Fruit fly (Drosophila melanogaster) whole organism, embryonic: ENCODE results near the gene Plc21C.

ENCODE experiments used
- Abd-B ChIP-seq: fragments of 200-800 bp; sonication (Bioruptor generic); optimal IDR thresholded peaks from 2 replicates; lab custom pipeline; 2018; ENCODE audit warnings: missing biosample characterization, mild to moderate bottlenecking, missing genetic modification characterization, moderate library complexity
- Bgb ChIP-seq: fragments of 200-800 bp; sonication (Bioruptor generic); IDR thresholded peaks from 2 replicates; pipeline ENCODE4 v1.3.6; 2022; ENCODE audit warnings: missing biosample characterization, missing genetic modification characterization; ENCODE audit not compliant: partially characterized antibody
- CG10654 ChIP-seq: fragments of 200-800 bp; sonication (Bioruptor generic); optimal IDR thresholded peaks from 2 replicates; lab custom pipeline; 2016; ENCODE audit warnings: missing biosample characterization, missing genetic modification characterization
- CG11695 ChIP-seq: fragments of 200-800 bp; sonication (Bioruptor generic); IDR thresholded peaks from 3 replicates; pipeline ENCODE4 v1.3.6; 2022; ENCODE audit warnings: missing biosample characterization, missing genetic modification characterization
- CG12391 ChIP-seq: fragments of 200-800 bp; sonication (Bioruptor generic); optimal IDR thresholded peaks from 3 replicates; lab custom pipeline; 2018; ENCODE audit warnings: missing biosample characterization, mild to moderate bottlenecking, missing genetic modification characterization, moderate library complexity
- CG12659 ChIP-seq: fragments of 200-800 bp; sonication (Bioruptor generic); optimal IDR thresholded peaks from 3 replicates; lab custom pipeline; 2017; ENCODE audit warnings: mild to moderate bottlenecking, missing biosample characterization, missing genetic modification reagents, missing genetic modification characterization
- CG12942 ChIP-seq: fragments of 200-800 bp; sonication (Bioruptor generic); optimal IDR thresholded peaks from 3 replicates; lab custom pipeline; 2016; ENCODE audit warnings: missing biosample characterization, missing genetic modification characterization
- CG13296 ChIP-seq: fragments of 200-800 bp; sonication (Bioruptor generic); optimal IDR thresholded peaks from 3 replicates; lab custom pipeline; 2018; ENCODE audit warnings: missing biosample characterization, mild to moderate bottlenecking, missing genetic modification characterization
- CG13894 ChIP-seq: fragments of 200-800 bp; sonication (Bioruptor generic); optimal IDR thresholded peaks from 3 replicates; lab custom pipeline; 2018; ENCODE audit warnings: missing biosample characterization, mild to moderate bottlenecking, missing genetic modification characterization, moderate library complexity
- CG14050 ChIP-seq: fragments of 200-800 bp; sonication (Bioruptor generic); IDR thresholded peaks from 3 replicates; pipeline ENCODE4 v1.3.6; 2022; ENCODE audit warnings: missing biosample characterization, missing genetic modification characterization
- CG14441 ChIP-seq: fragments of 200-800 bp; sonication (Bioruptor generic); IDR thresholded peaks from 2 replicates; pipeline ENCODE4 v1.3.6; 2022; ENCODE audit warnings: missing biosample characterization, missing genetic modification characterization
- CG15011 ChIP-seq: fragments of 200-800 bp; sonication (Bioruptor generic); optimal IDR thresholded peaks from 3 replicates; lab custom pipeline; 2018; ENCODE audit warnings: missing biosample characterization, mild to moderate bottlenecking, missing genetic modification characterization
- CG17359 ChIP-seq: fragments of 200-800 bp; sonication (Bioruptor generic); optimal IDR thresholded peaks from 3 replicates; lab custom pipeline; 2018; ENCODE audit warnings: missing biosample characterization, mild to moderate bottlenecking, missing genetic modification characterization, moderate library complexity
- CG17912 ChIP-seq: fragments of 200-800 bp; sonication (Bioruptor generic); optimal IDR thresholded peaks from 2 replicates; lab custom pipeline; 2018; ENCODE audit warnings: missing biosample characterization, mild to moderate bottlenecking, missing genetic modification characterization
- CG18476 ChIP-seq: fragments of 200-800 bp; sonication (Bioruptor generic); optimal IDR thresholded peaks from 2 replicates; lab custom pipeline; 2016; ENCODE audit warnings: missing biosample characterization, mild to moderate bottlenecking, missing genetic modification characterization
- CG30403 ChIP-seq: fragments of 200-800 bp; sonication (Bioruptor generic); optimal IDR thresholded peaks from 3 replicates; lab custom pipeline; 2016; ENCODE audit warnings: missing biosample characterization, missing genetic modification characterization
- CG32772 ChIP-seq: fragments of 200-800 bp; sonication (Bioruptor generic); IDR thresholded peaks from 2 replicates; pipeline ENCODE4 v1.3.6; 2022; ENCODE audit warnings: missing biosample characterization, missing genetic modification characterization
- CG4328 ChIP-seq: fragments of 200-800 bp; sonication (Bioruptor generic); optimal IDR thresholded peaks from 3 replicates; lab custom pipeline; 2017; ENCODE audit warnings: missing biosample characterization, missing genetic modification reagents, missing genetic modification characterization
- CG4360 ChIP-seq: fragments of 200-800 bp; sonication (Bioruptor generic); IDR thresholded peaks from 2 replicates; pipeline ENCODE4 v1.3.6; 2022; ENCODE audit warnings: missing biosample characterization, missing genetic modification characterization
- CG6689 ChIP-seq: fragments of 200-800 bp; sonication (Bioruptor generic); IDR thresholded peaks from 2 replicates; pipeline ENCODE4 v1.3.6; 2022; ENCODE audit warnings: missing biosample characterization, missing genetic modification characterization
- CG7372 ChIP-seq: fragments of 200-800 bp; sonication (Bioruptor generic); IDR thresholded peaks from 2 replicates; pipeline ENCODE4 v1.3.6; 2022; ENCODE audit warnings: missing biosample characterization, missing genetic modification characterization
- CG7963 ChIP-seq: fragments of 200-800 bp; sonication (Bioruptor generic); IDR thresholded peaks from 3 replicates; pipeline ENCODE4 v1.3.6; 2022; ENCODE audit warnings: missing biosample characterization, missing genetic modification characterization; ENCODE audit not compliant: partially characterized antibody
- CG9876 ChIP-seq: fragments of 200-800 bp; sonication (Bioruptor generic); optimal IDR thresholded peaks from 2 replicates; lab custom pipeline; 2016; ENCODE audit warnings: missing biosample characterization, missing genetic modification characterization
- CrebB ChIP-seq: fragments of 200-800 bp; sonication (Bioruptor generic); optimal IDR thresholded peaks from 3 replicates; lab custom pipeline; 2018; ENCODE audit warnings: missing biosample characterization, mild to moderate bottlenecking, missing genetic modification characterization
- Dad ChIP-seq: fragments of 200-800 bp; sonication (Bioruptor generic); optimal IDR thresholded peaks from 3 replicates; lab custom pipeline; 2016; ENCODE audit warnings: missing biosample characterization, missing genetic modification characterization
- Gsc ChIP-seq: fragments of 200-800 bp; sonication (Bioruptor generic); IDR thresholded peaks from 2 replicates; pipeline ENCODE4 v1.3.6; 2022; ENCODE audit warnings: missing biosample characterization, missing genetic modification characterization
- Gug ChIP-seq: fragments of 200-800 bp; sonication (Bioruptor generic); IDR thresholded peaks from 4 replicates; pipeline ENCODE4 v1.3.6; 2022; ENCODE audit warnings: missing biosample characterization, missing genetic modification characterization
- HLHmδ ChIP-seq: fragments of 200-800 bp; sonication (Bioruptor generic); optimal IDR thresholded peaks from 2 replicates; lab custom pipeline; 2018; ENCODE audit warnings: missing biosample characterization, mild to moderate bottlenecking, missing genetic modification characterization, moderate library complexity
- Lim3 ChIP-seq: fragments of 200-800 bp; sonication (Bioruptor generic); IDR thresholded peaks from 2 replicates; pipeline ENCODE4 v1.3.6; 2022; ENCODE audit warnings: missing biosample characterization, missing genetic modification characterization
- MTF-1 ChIP-seq: fragments of 200-800 bp; sonication (Bioruptor generic); optimal IDR thresholded peaks from 2 replicates; lab custom pipeline; 2018; ENCODE audit warnings: missing biosample characterization, mild to moderate bottlenecking, missing genetic modification characterization, borderline replicate concordance
- Mrtf ChIP-seq: fragments of 200-800 bp; sonication (Bioruptor generic); IDR thresholded peaks from 3 replicates; pipeline ENCODE4 v1.3.6; 2022; ENCODE audit warnings: missing biosample characterization, missing genetic modification characterization
- Neu2 ChIP-seq: fragments of 200-800 bp; sonication (Bioruptor generic); optimal IDR thresholded peaks from 3 replicates; lab custom pipeline; 2016; ENCODE audit warnings: missing biosample characterization, missing genetic modification characterization, borderline replicate concordance
- Xrp1 ChIP-seq: fragments of 200-800 bp; sonication (Bioruptor generic); IDR thresholded peaks from 2 replicates; pipeline ENCODE4 v1.3.6; 2022; ENCODE audit warnings: missing biosample characterization, missing genetic modification characterization
- ato ChIP-seq: fragments of 200-800 bp; sonication (Bioruptor generic); IDR thresholded peaks from 2 replicates; pipeline ENCODE4 v1.3.6; 2022; ENCODE audit warnings: missing biosample characterization, missing genetic modification characterization; ENCODE audit not compliant: partially characterized antibody
- bbx ChIP-seq: fragments of 200-800 bp; sonication (Bioruptor generic); IDR thresholded peaks from 2 replicates; pipeline ENCODE4 v1.3.6; 2022; ENCODE audit warnings: missing biosample characterization, missing genetic modification characterization; ENCODE audit not compliant: partially characterized antibody
- cad ChIP-seq: fragments of >200 bp; optimal IDR thresholded peaks from 2 replicates; lab custom pipeline; 2017; ENCODE audit warnings: missing biosample characterization, missing genetic modification characterization
- croc ChIP-seq: fragments of 200-800 bp; sonication (Bioruptor generic); conservative IDR thresholded peaks from 3 replicates; pipeline ENCODE4 v1.3.6; 2022; ENCODE audit warnings: missing biosample characterization, missing genetic modification characterization
- dysf ChIP-seq: fragments of 200-800 bp; sonication (Bioruptor generic); IDR thresholded peaks from 3 replicates; pipeline ENCODE4 v1.3.6; 2022; ENCODE audit warnings: missing biosample characterization, missing genetic modification characterization
- emc ChIP-seq: fragments of 200-800 bp; sonication (Bioruptor generic); optimal IDR thresholded peaks from 2 replicates; lab custom pipeline; 2016; ENCODE audit warnings: missing biosample characterization, missing genetic modification characterization
- en ChIP-seq: fragments of 200-800 bp; sonication (Bioruptor generic); optimal IDR thresholded peaks from 2 replicates; lab custom pipeline; 2016; ENCODE audit warnings: missing biosample characterization, missing genetic modification characterization
- ewg ChIP-seq: fragments of 200-800 bp; sonication (Bioruptor generic); optimal IDR thresholded peaks from 3 replicates; lab custom pipeline; 2017; ENCODE audit warnings: mild to moderate bottlenecking, missing biosample characterization, missing genetic modification reagents, missing genetic modification characterization
- grn ChIP-seq: fragments of 200-800 bp; sonication (Bioruptor generic); optimal IDR thresholded peaks from 3 replicates; lab custom pipeline; 2017; ENCODE audit warnings: missing biosample characterization, missing genetic modification characterization
- gt ChIP-seq: fragments of 200-800 bp; sonication (Bioruptor generic); IDR thresholded peaks from 2 replicates; pipeline ENCODE4 v1.3.6; 2022; ENCODE audit warnings: missing biosample characterization, missing genetic modification characterization
- her ChIP-seq: fragments of 200-800 bp; sonication (Bioruptor generic); optimal IDR thresholded peaks from 2 replicates; lab custom pipeline; 2016; ENCODE audit warnings: missing biosample characterization, missing genetic modification characterization
- jumu ChIP-seq: fragments of 200-800 bp; sonication (Bioruptor generic); optimal IDR thresholded peaks from 3 replicates; lab custom pipeline; 2016; ENCODE audit warnings: missing biosample characterization, missing genetic modification characterization
- otp ChIP-seq: fragments of 200-800 bp; sonication (Bioruptor generic); IDR thresholded peaks from 3 replicates; pipeline ENCODE4, ENCODE4 v1.3.6; 2022; ENCODE audit warnings: missing biosample characterization, missing genetic modification characterization
- sim ChIP-seq: fragments of 200-800 bp; sonication (Bioruptor generic); IDR thresholded peaks from 2 replicates; pipeline ENCODE4 v1.3.6; 2022; ENCODE audit warnings: missing biosample characterization, missing genetic modification characterization
- sob ChIP-seq: fragments of 200-800 bp; sonication (Bioruptor generic); IDR thresholded peaks from 2 replicates; pipeline ENCODE4 v1.3.6; 2022; ENCODE audit warnings: missing biosample characterization, missing genetic modification characterization
- sqz ChIP-seq: fragments of 200-800 bp; sonication (Bioruptor generic); optimal IDR thresholded peaks from 3 replicates; lab custom pipeline; 2018; ENCODE audit warnings: missing biosample characterization, mild to moderate bottlenecking, missing genetic modification characterization
- tll ChIP-seq, 2 experiments: fragments of 200-800 bp in 1 of 2; fragments of >200 bp in 1 of 2; sonication (Bioruptor generic) in 1 of 2; optimal IDR thresholded peaks; 2 replicates each; lab custom pipeline; 2017 to 2019; ENCODE audit warnings: missing biosample characterization in 2 of 2, missing genetic modification characterization in 2 of 2, mild to moderate bottlenecking in 1 of 2, moderate library complexity in 1 of 2

Plc21C gene

dm6 chr2L:285596-286023 is 20.1 kb upstream of the Plc21C start (continued):
- no peak for TF ChIP-seq CG7963 (GFP tag; lab: Robert Waterston, UW)
- TF ChIP-seq CG13296 (GFP tag; lab: Kevin White, UChicago), result peak; percentile 54
- TF ChIP-seq CG18476 (GFP tag; lab: Kevin White, UChicago), result peak; percentile 49
- peak; percentile 37 for TF ChIP-seq MTF-1
- TF ChIP-seq CG4328 (GFP tag; lab: Kevin White, UChicago), result peak; percentile 24
- peak; percentile 80 for TF ChIP-seq CG12659 (GFP tag; lab: Kevin White, UChicago)
- peak; percentile 5 for TF ChIP-seq Dad
- TF ChIP-seq ewg, result peak; percentile 19
- peak; percentile 53; the same call in 1 of the 2 replicates for TF ChIP-seq Bgb
- TF ChIP-seq grn (GFP tag; lab: Kevin White, UChicago), result no peak
- TF ChIP-seq gt, result no peak
- peak; percentile 53 for TF ChIP-seq CrebB (tag; lab: Kevin White, UChicago)
- no peak; the same call in 1 of the 2 replicates for TF ChIP-seq sim (GFP tag; lab: Robert Waterston, UW)
- TF ChIP-seq Lim3 (GFP tag; lab: Robert Waterston, UW), result no peak
- TF ChIP-seq CG17912, result peak; percentile 53
- peak; percentile 52 for TF ChIP-seq CG17359 (tag; lab: Kevin White, UChicago)
- no peak for TF ChIP-seq tll (GFP tag; optimal IDR thresholded peaks at IDR 0.05; lab: Kevin White, UChicago)
- TF ChIP-seq CG7372, result peak; percentile 18; the same call in 1 of the 2 replicates
- no peak for TF ChIP-seq en
- no peak for TF ChIP-seq CG10654 (GFP tag; lab: Kevin White, UChicago)
- TF ChIP-seq Gug (GFP tag; lab: Robert Waterston, UW), result no peak
- TF ChIP-seq CG32772, result no peak
- TF ChIP-seq CG14441 (GFP tag; lab: Robert Waterston, UW), result peak; percentile 30; the same call in 1 of the 2 replicates
- peak; percentile 65; the same call in 1 of the 2 replicates for TF ChIP-seq sob (GFP tag; lab: Robert Waterston, UW)
- no peak for TF ChIP-seq CG11695 (GFP tag; lab: Robert Waterston, UW)
- TF ChIP-seq jumu, result peak; percentile 13
- peak; percentile 31; the same call in 1 of the 3 replicates for TF ChIP-seq otp
- TF ChIP-seq CG15011 (GFP tag; lab: Kevin White, UChicago), result no peak
- TF ChIP-seq croc (GFP tag; lab: Robert Waterston, UW), result no peak
- TF ChIP-seq Abd-B, result no peak
- TF ChIP-seq Mrtf, result no peak
- TF ChIP-seq CG12942 (GFP tag; lab: Kevin White, UChicago), result no peak
- peak; percentile 65 for TF ChIP-seq CG12391 (tag; lab: Kevin White, UChicago)
- TF ChIP-seq Neu2 (GFP tag; lab: Kevin White, UChicago), result no peak
- TF ChIP-seq her (GFP tag; lab: Kevin White, UChicago), result peak; percentile 47
- TF ChIP-seq CG14050 (GFP tag; lab: Robert Waterston, UW), result no peak; the same call in 2 of the 3 replicates
- peak; percentile 83 for TF ChIP-seq CG6689 (GFP tag; lab: Robert Waterston, UW)
- TF ChIP-seq CG13894 (tag; lab: Kevin White, UChicago), result peak; percentile 84
- TF ChIP-seq CG9876 (GFP tag; lab: Kevin White, UChicago), result no peak
- peak; percentile 61; the same call in 1 of the 2 replicates for TF ChIP-seq bbx
- TF ChIP-seq CG4360 (GFP tag; lab: Robert Waterston, UW), result no peak
- TF ChIP-seq Gsc (GFP tag; lab: Robert Waterston, UW), result no peak
- peak; percentile 59 for TF ChIP-seq CG30403 (GFP tag; lab: Kevin White, UChicago)
- no peak for TF ChIP-seq sqz (GFP tag; lab: Kevin White, UChicago)
- peak; percentile 92 for TF ChIP-seq HLHmδ (GFP tag; lab: Kevin White, UChicago)
- TF ChIP-seq ato (GFP tag; lab: Robert Waterston, UW), result peak; percentile 48; the same call in 1 of the 2 replicates
- no peak for TF ChIP-seq cad (GFP tag; lab: Kevin White, UChicago)
- 0 out of 3 replicates have a peak, but pooled peaks have one; percentile 42 for TF ChIP-seq dysf (GFP tag; lab: Robert Waterston, UW)
- TF ChIP-seq Xrp1 (GFP tag; lab: Robert Waterston, UW), result peak; percentile 56; the same call in 1 of the 2 replicates
- no peak for TF ChIP-seq emc (GFP tag; lab: Kevin White, UChicago)
